Worm (Caenorhabditis elegans) whole organism, L2 larva: ENCODE data around the gene ptrg-1.

Experiments used
- C34F6.9 ChIP-seq: fragments of 150-350 bp; optimal IDR thresholded peaks from 2 replicates; lab custom pipeline; 2014; ENCODE audit warnings: missing biosample characterization, missing genetic modification characterization
- R02D3.7 ChIP-seq: fragments of 150-350 bp; optimal IDR thresholded peaks from 2 replicates; lab custom pipeline; 2014; ENCODE audit warnings: missing biosample characterization, missing genetic modification characterization
- Y55F3AM.14 ChIP-seq: fragments of 200-800 bp; sonication (Bioruptor generic); optimal IDR thresholded peaks from 2 replicates; lab custom pipeline; 2018; ENCODE audit warnings: mild to moderate bottlenecking, missing genetic modification characterization, missing compliant biosample characterization
- aly-2 ChIP-seq: fragments of 150-350 bp; optimal IDR thresholded peaks from 2 replicates; lab custom pipeline; 2014; ENCODE audit warnings: missing biosample characterization, missing genetic modification characterization
- ceh-82 ChIP-seq: fragments of 150-350 bp; optimal IDR thresholded peaks from 2 replicates; lab custom pipeline; 2014; ENCODE audit warnings: missing biosample characterization, missing genetic modification characterization
- crh-2 ChIP-seq: sonication (generic microtip); optimal IDR thresholded peaks from 2 replicates; lab custom pipeline; 2017; ENCODE audit warnings: missing biosample characterization, missing genetic modification characterization
- dmd-4 ChIP-seq: sonication (generic microtip); optimal IDR thresholded peaks from 2 replicates; lab custom pipeline; 2017; ENCODE audit warnings: missing biosample characterization, missing genetic modification characterization
- egl-27 ChIP-seq: sonication (generic microtip); optimal IDR thresholded peaks from 3 replicates; lab custom pipeline; 2017; ENCODE audit warnings: missing biosample characterization, missing genetic modification reagents, missing genetic modification characterization
- elt-1 ChIP-seq: fragments of 150-350 bp; optimal IDR thresholded peaks from 2 replicates; lab custom pipeline; 2014; ENCODE audit warnings: missing biosample characterization, missing genetic modification characterization
- elt-3 ChIP-seq: sonication (generic microtip); optimal IDR thresholded peaks from 2 replicates; lab custom pipeline; 2017; ENCODE audit warnings: missing biosample characterization, missing genetic modification characterization
- fos-1 ChIP-seq: fragments of 150-350 bp; optimal IDR thresholded peaks from 2 replicates; lab custom pipeline; 2014; ENCODE audit warnings: missing biosample characterization, missing genetic modification characterization
- gmeb-1 ChIP-seq: fragments of 150-350 bp; optimal IDR thresholded peaks from 2 replicates; lab custom pipeline; 2014; ENCODE audit warnings: missing biosample characterization, missing genetic modification characterization
- lin-13 ChIP-seq: fragments of 150-350 bp; optimal IDR thresholded peaks from 2 replicates; lab custom pipeline; 2014; ENCODE audit warnings: missing biosample characterization, missing genetic modification reagents, missing genetic modification characterization
- mab-5 ChIP-seq: fragments of 150-350 bp; optimal IDR thresholded peaks from 2 replicates; lab custom pipeline; 2014; ENCODE audit warnings: missing biosample characterization, missing genetic modification characterization
- mdl-1 ChIP-seq, 2 experiments: fragments of 150-350 bp in 1 of 2; sonication (generic microtip) in 1 of 2; optimal IDR thresholded peaks; 2 replicates each; lab custom pipeline; 2017; ENCODE audit warnings: missing biosample characterization in 2 of 2, missing genetic modification characterization in 2 of 2
- nhr-10 ChIP-seq: sonication (generic microtip); optimal IDR thresholded peaks from 2 replicates; lab custom pipeline; 2017; ENCODE audit warnings: missing biosample characterization, missing genetic modification characterization
- nhr-11 ChIP-seq: fragments of 150-350 bp; optimal IDR thresholded peaks from 2 replicates; lab custom pipeline; 2014; ENCODE audit warnings: missing biosample characterization, missing genetic modification characterization
- nhr-21 ChIP-seq: fragments of 150-350 bp; optimal IDR thresholded peaks from 2 replicates; lab custom pipeline; 2014; ENCODE audit warnings: missing biosample characterization, missing genetic modification characterization
- nhr-237 ChIP-seq: fragments of 150-350 bp; optimal IDR thresholded peaks from 2 replicates; lab custom pipeline; 2014; ENCODE audit warnings: missing biosample characterization, missing genetic modification characterization
- nhr-77 ChIP-seq: fragments of 150-350 bp; optimal IDR thresholded peaks from 2 replicates; lab custom pipeline; 2014; ENCODE audit warnings: missing biosample characterization, missing genetic modification characterization
- skn-1 ChIP-seq: sonication (generic microtip); optimal IDR thresholded peaks from 2 replicates; lab custom pipeline; 2017; ENCODE audit warnings: missing biosample characterization, missing genetic modification characterization
- sma-3 ChIP-seq: sonication (generic microtip); optimal IDR thresholded peaks from 2 replicates; lab custom pipeline; 2016; ENCODE audit warnings: missing genetic modification reagents, missing genetic modification characterization, missing compliant biosample characterization
- sma-9 ChIP-seq, 2 experiments: fragments of 150-350 bp in 1 of 2; sonication (generic microtip) in 1 of 2; optimal IDR thresholded peaks; 2 replicates each; lab custom pipeline; 2014 to 2016; ENCODE audit warnings: missing genetic modification characterization in 2 of 2, mild to moderate bottlenecking in 1 of 2, missing biosample characterization in 1 of 2, missing compliant biosample characterization in 1 of 2, missing genetic modification reagents in 1 of 2, moderate library complexity in 1 of 2
- snpc-4 ChIP-seq: fragments of 150-350 bp; optimal IDR thresholded peaks from 2 replicates; lab custom pipeline; 2014; ENCODE audit warnings: missing biosample characterization, missing genetic modification characterization
- unc-39 ChIP-seq: fragments of 150-350 bp; optimal IDR thresholded peaks from 2 replicates; lab custom pipeline; 2014; ENCODE audit warnings: missing biosample characterization, missing genetic modification characterization
- unc-55 ChIP-seq: fragments of 150-350 bp; sonication (generic microtip); optimal IDR thresholded peaks from 3 replicates; lab custom pipeline; 2014; ENCODE audit warnings: missing biosample characterization, missing genetic modification reagents, missing genetic modification characterization
- unc-62 ChIP-seq: fragments of 150-350 bp; optimal IDR thresholded peaks from 2 replicates; lab custom pipeline; 2014; ENCODE audit warnings: missing biosample characterization, missing genetic modification reagents, missing genetic modification characterization
- zag-1 ChIP-seq: fragments of 150-350 bp; optimal IDR thresholded peaks from 2 replicates; lab custom pipeline; 2014; ENCODE audit warnings: missing biosample characterization, missing genetic modification characterization
- ztf-11 ChIP-seq: sonication (generic microtip); optimal IDR thresholded peaks from 2 replicates; lab custom pipeline; 2017; ENCODE audit warnings: missing biosample characterization, missing genetic modification characterization

ptrg-1 gene

ce11 chrIV:10239045-10239444 is 44.8 kb upstream of the ptrg-1 start, which contains the start of gene ech-8:
ech-8 (minus strand) TSS chrIV:10239176.
- TF ChIP-seq nhr-11 (tag; lab: Kevin White, UChicago) (no peak), crh-2 (peak; percentile 31), unc-39 (tag; lab: Kevin White, UChicago) (no peak), zag-1 (tag; lab: Kevin White, UChicago) (no peak), egl-27 (tag; lab: Kevin White, UChicago) (no peak), unc-62 (GFP tag; lab: Kevin White, UChicago) (no peak), fos-1 (tag; lab: Kevin White, UChicago) (peak; percentile 20)

- TF ChIP-seq sma-3 (no peak), fos-1 (tag; lab: Kevin White, UChicago) (peak; percentile 71), skn-1 (tag; lab: Kevin White, UChicago) (no peak), snpc-4 (tag; lab: Kevin White, UChicago) (no peak), sma-9 (GFP tag; optimal IDR thresholded peaks at IDR 0.05; lab: Kevin White, UChicago) (no peak), sma-9 (tag; optimal IDR thresholded peaks at IDR 0.05; lab: Kevin White, UChicago) (no peak), Y55F3AM.14 (GFP tag; lab: Kevin White, UChicago) (no peak), nhr-10 (tag; lab: Kevin White, UChicago) (no peak)
Measured at ce11 chrIV:10236106-10236505, 41.9 kb upstream of the ptrg-1 start.

ce11 chrIV:10235279-10235829 is 41.1 kb upstream of the ptrg-1 start, which contains the start of gene ech-9:
ech-9 (minus strand) TSS chrIV:10235329.
- TF ChIP-seq fos-1 (tag; lab: Kevin White, UChicago) (peak; percentile 14), nhr-11 (tag; lab: Kevin White, UChicago) (no peak)

- no peak for TF ChIP-seq gmeb-1 (tag; lab: Kevin White, UChicago)
- no peak for TF ChIP-seq ztf-11 (tag; lab: Kevin White, UChicago)
- no peak for TF ChIP-seq zag-1 (tag; lab: Kevin White, UChicago)
- no peak for TF ChIP-seq nhr-11 (tag; lab: Kevin White, UChicago)
- no peak for TF ChIP-seq mab-5 (tag; lab: Kevin White, UChicago)
- TF ChIP-seq sma-9 (GFP tag; optimal IDR thresholded peaks at IDR 0.05; lab: Kevin White, UChicago), result no peak
- TF ChIP-seq sma-9 (tag; optimal IDR thresholded peaks at IDR 0.05; lab: Kevin White, UChicago), result no peak
Measured at ce11 chrIV:10232456-10232855, 38.2 kb upstream of the ptrg-1 start, which contains the start of gene F01G10.4. F01G10.4 (minus strand) TSS chrIV:10232556.

- TF ChIP-seq skn-1 (tag; lab: Kevin White, UChicago) (no peak), aly-2 (tag; lab: Kevin White, UChicago) (no peak), ceh-82 (tag; lab: Kevin White, UChicago) (no peak), dmd-4 (no peak), lin-13 (GFP tag; lab: Kevin White, UChicago) (no peak), fos-1 (tag; lab: Kevin White, UChicago) (no peak), R02D3.7 (tag; lab: Kevin White, UChicago) (no peak), mdl-1 (tag; optimal IDR thresholded peaks at IDR 0.05; lab: Kevin White, UChicago) (no peak), nhr-21 (no peak), Y55F3AM.14 (GFP tag; lab: Kevin White, UChicago) (no peak), C34F6.9 (no peak), elt-1 (no peak), nhr-77 (tag; lab: Kevin White, UChicago) (no peak)
Measured at ce11 chrIV:10230971-10231370, 36.7 kb upstream of the ptrg-1 start, which contains the start of gene F01G10.5. F01G10.5 (minus strand) TSS chrIV:10231071.

ce11 chrIV:10227534-10227933 is 33.3 kb upstream of the ptrg-1 start, which contains the start of gene F01G10.6:
F01G10.6 (minus strand) TSS chrIV:10227634.
- TF ChIP-seq nhr-237 (tag; lab: Kevin White, UChicago) (no peak), zag-1 (tag; lab: Kevin White, UChicago) (no peak), snpc-4 (tag; lab: Kevin White, UChicago) (no peak), mdl-1 (tag; optimal IDR thresholded peaks at IDR 0.05; lab: Kevin White, UChicago) (no peak), ztf-11 (tag; lab: Kevin White, UChicago) (no peak), elt-3 (no peak), crh-2 (no peak), fos-1 (tag; lab: Kevin White, UChicago) (no peak), unc-55 (GFP tag; lab: Kevin White, UChicago) (no peak), unc-39 (tag; lab: Kevin White, UChicago) (no peak), nhr-21 (no peak)
